Fruit fly (Drosophila melanogaster) whole organism, embryonic: ENCODE results near the gene CG15719.

Source experiments
- Abd-B ChIP-seq: fragments of 200-800 bp; sonication (Bioruptor generic); optimal IDR thresholded peaks from 2 replicates; lab custom pipeline; 2018; ENCODE audit warnings: missing biosample characterization, mild to moderate bottlenecking, missing genetic modification characterization, moderate library complexity
- B-H2 ChIP-seq: fragments of 200-800 bp; sonication (Bioruptor generic); optimal IDR thresholded peaks from 2 replicates; lab custom pipeline; 2018; ENCODE audit warnings: missing biosample characterization, mild to moderate bottlenecking, missing genetic modification characterization
- CG10147 ChIP-seq: fragments of 200-800 bp; sonication (Bioruptor generic); optimal IDR thresholded peaks from 2 replicates; lab custom pipeline; 2019; ENCODE audit warnings: missing biosample characterization, mild to moderate bottlenecking, missing genetic modification characterization, moderate library complexity
- CG10654 ChIP-seq: fragments of 200-800 bp; sonication (Bioruptor generic); optimal IDR thresholded peaks from 2 replicates; lab custom pipeline; 2016; ENCODE audit warnings: missing biosample characterization, missing genetic modification characterization
- CG10959 ChIP-seq: fragments of 200-800 bp; sonication (Bioruptor generic); IDR thresholded peaks from 2 replicates; pipeline ENCODE4 v1.3.6; 2022; ENCODE audit warnings: missing biosample characterization, missing genetic modification characterization
- CG15269 ChIP-seq: fragments of 200-800 bp; sonication (Bioruptor generic); optimal IDR thresholded peaks from 2 replicates; lab custom pipeline; 2018; ENCODE audit warnings: missing biosample characterization, mild to moderate bottlenecking, missing genetic modification characterization, moderate library complexity
- CG16813 ChIP-seq: fragments of 200-800 bp; sonication (Bioruptor generic); IDR thresholded peaks from 3 replicates; pipeline ENCODE4 v1.3.6; 2022; ENCODE audit warnings: missing biosample characterization, missing genetic modification characterization; ENCODE audit not compliant: partially characterized antibody
- CG17361 ChIP-seq: fragments of 200-800 bp; sonication (Bioruptor generic); IDR thresholded peaks from 3 replicates; pipeline ENCODE4 v1.3.6; 2022; ENCODE audit warnings: missing biosample characterization, missing genetic modification characterization
- CG18011 ChIP-seq: fragments of 200-800 bp; sonication (Bioruptor generic); optimal IDR thresholded peaks from 2 replicates; lab custom pipeline; 2017; ENCODE audit warnings: missing biosample characterization, missing genetic modification characterization, mild to moderate bottlenecking, moderate library complexity, missing genotype
- CG30431 ChIP-seq: fragments of 200-800 bp; sonication (Bioruptor generic); optimal IDR thresholded peaks from 2 replicates; lab custom pipeline; 2017; ENCODE audit warnings: missing biosample characterization, missing genetic modification characterization
- CG3065 ChIP-seq: fragments of 200-800 bp; sonication (Bioruptor generic); optimal IDR thresholded peaks from 2 replicates; lab custom pipeline; 2016; ENCODE audit warnings: missing biosample characterization, missing genetic modification characterization
- CG31365 ChIP-seq: fragments of 200-800 bp; sonication (Bioruptor generic); optimal IDR thresholded peaks from 2 replicates; lab custom pipeline; 2018; ENCODE audit warnings: missing biosample characterization, mild to moderate bottlenecking, missing genetic modification characterization
- CG4282 ChIP-seq: fragments of 200-800 bp; sonication (Bioruptor generic); optimal IDR thresholded peaks from 2 replicates; lab custom pipeline; 2016; ENCODE audit warnings: missing biosample characterization, missing genetic modification characterization
- CG43689 ChIP-seq: fragments of 200-800 bp; sonication (Bioruptor generic); IDR thresholded peaks from 2 replicates; pipeline ENCODE4 v1.3.6; 2022; ENCODE audit warnings: missing biosample characterization, missing genetic modification characterization
- CG6654 ChIP-seq: fragments of 200-800 bp; sonication (Bioruptor generic); optimal IDR thresholded peaks from 2 replicates; lab custom pipeline; 2017; ENCODE audit warnings: missing biosample characterization, mild to moderate bottlenecking, missing genetic modification characterization
- CG7839 ChIP-seq: fragments of 200-800 bp; sonication (Bioruptor generic); optimal IDR thresholded peaks from 3 replicates; lab custom pipeline; 2018; ENCODE audit warnings: missing biosample characterization, mild to moderate bottlenecking, missing genetic modification characterization, moderate library complexity
- CG7963 ChIP-seq: fragments of 200-800 bp; sonication (Bioruptor generic); IDR thresholded peaks from 3 replicates; pipeline ENCODE4 v1.3.6; 2022; ENCODE audit warnings: missing biosample characterization, missing genetic modification characterization; ENCODE audit not compliant: partially characterized antibody
- CG8290 ChIP-seq, 3 experiments: fragments of 200-800 bp; sonication (Bioruptor generic); optimal IDR thresholded peaks; 2 replicates each; lab custom pipeline; 2016 to 2019; ENCODE audit warnings: missing biosample characterization in 3 of 3, missing genetic modification characterization in 3 of 3, mild to moderate bottlenecking in 2 of 3, moderate library complexity in 1 of 3
- CG9609 ChIP-seq: fragments of 200-800 bp; sonication (Bioruptor generic); optimal IDR thresholded peaks from 3 replicates; lab custom pipeline; 2016; ENCODE audit warnings: missing biosample characterization, missing genetic modification characterization
- CG9797 ChIP-seq: fragments of 200-800 bp; sonication (Bioruptor generic); optimal IDR thresholded peaks from 3 replicates; lab custom pipeline; 2018; ENCODE audit warnings: missing biosample characterization, mild to moderate bottlenecking, missing genetic modification characterization
- Camta ChIP-seq: fragments of 200-800 bp; sonication (Bioruptor generic); optimal IDR thresholded peaks from 2 replicates; lab custom pipeline; 2016; ENCODE audit warnings: missing biosample characterization, missing genetic modification characterization
- ERR ChIP-seq: fragments of 200-800 bp; sonication (Bioruptor generic); optimal IDR thresholded peaks from 2 replicates; lab custom pipeline; 2016; ENCODE audit warnings: missing biosample characterization, missing genetic modification characterization
- Ets65A ChIP-seq: fragments of 200-800 bp; sonication (Bioruptor generic); peaks from one replicate; lab custom pipeline; 2016; ENCODE audit warnings: missing biosample characterization, missing genetic modification characterization
- Ets97D ChIP-seq: fragments of 200-800 bp; sonication (Bioruptor generic); optimal IDR thresholded peaks from 3 replicates; lab custom pipeline; 2016; ENCODE audit warnings: missing biosample characterization, missing genetic modification characterization
- GATAe ChIP-seq: fragments of 200-800 bp; sonication (Bioruptor generic); conservative IDR thresholded peaks from 2 replicates; pipeline ENCODE4 v1.3.6; 2022; ENCODE audit warnings: missing biosample characterization, missing genetic modification characterization
- HHEX ChIP-seq: fragments of 200-800 bp; sonication (Bioruptor generic); optimal IDR thresholded peaks from 3 replicates; lab custom pipeline; 2017; ENCODE audit warnings: missing biosample characterization, mild to moderate bottlenecking, missing genetic modification characterization, missing genetic modification reagents
- HLH4C ChIP-seq: fragments of 200-800 bp; sonication (Bioruptor generic); IDR thresholded peaks from 3 replicates; pipeline ENCODE4 v1.3.6; 2022; ENCODE audit warnings: missing biosample characterization, missing genetic modification characterization; ENCODE audit not compliant: partially characterized antibody
- HLH54F ChIP-seq: fragments of 200-800 bp; sonication (Bioruptor generic); optimal IDR thresholded peaks from 3 replicates; lab custom pipeline; 2016; ENCODE audit warnings: missing biosample characterization, missing genetic modification characterization
- Hr3 ChIP-seq: fragments of 200-800 bp; sonication (Bioruptor generic); optimal IDR thresholded peaks from 3 replicates; lab custom pipeline; 2016; ENCODE audit warnings: missing biosample characterization, missing genetic modification characterization
- Med ChIP-seq: fragments of 200-800 bp; sonication (Bioruptor generic); peaks from one replicate; lab custom pipeline; 2016; ENCODE audit warnings: missing biosample characterization, missing genetic modification characterization, mild to moderate bottlenecking, inconsistent platforms, moderate library complexity
- Myb ChIP-seq: fragments of 200-800 bp; sonication (Bioruptor generic); optimal IDR thresholded peaks from 2 replicates; lab custom pipeline; 2016; ENCODE audit warnings: missing biosample characterization, missing genetic modification characterization
- NFAT ChIP-seq: fragments of 200-800 bp; sonication (Bioruptor generic); IDR thresholded peaks from 2 replicates; pipeline ENCODE4 v1.3.6; 2022; ENCODE audit warnings: missing biosample characterization, missing genetic modification characterization
- Neu2 ChIP-seq: fragments of 200-800 bp; sonication (Bioruptor generic); optimal IDR thresholded peaks from 3 replicates; lab custom pipeline; 2016; ENCODE audit warnings: missing biosample characterization, missing genetic modification characterization, borderline replicate concordance
- Six4 ChIP-seq: fragments of 200-800 bp; sonication (Bioruptor generic); optimal IDR thresholded peaks from 2 replicates; lab custom pipeline; 2016; ENCODE audit warnings: missing biosample characterization, missing genetic modification characterization
- Tbp ChIP-seq: fragments of >200 bp; optimal IDR thresholded peaks from 2 replicates; lab custom pipeline; 2018; ENCODE audit warnings: missing biosample characterization, missing genetic modification characterization
- Usf ChIP-seq: fragments of 200-800 bp; sonication (Bioruptor generic); optimal IDR thresholded peaks from 2 replicates; lab custom pipeline; 2017; ENCODE audit warnings: missing genotype, missing biosample characterization, missing genetic modification characterization
- Vsx1 ChIP-seq: fragments of 200-800 bp; sonication (Bioruptor generic); optimal IDR thresholded peaks from 2 replicates; lab custom pipeline; 2017; ENCODE audit warnings: missing biosample characterization, mild to moderate bottlenecking, missing genetic modification characterization, missing genetic modification reagents
- ato ChIP-seq: fragments of 200-800 bp; sonication (Bioruptor generic); IDR thresholded peaks from 2 replicates; pipeline ENCODE4 v1.3.6; 2022; ENCODE audit warnings: missing biosample characterization, missing genetic modification characterization; ENCODE audit not compliant: partially characterized antibody
- bab2 ChIP-seq: fragments of 200-800 bp; sonication (Bioruptor generic); optimal IDR thresholded peaks from 2 replicates; lab custom pipeline; 2016; ENCODE audit warnings: missing biosample characterization, missing genetic modification characterization
- chn ChIP-seq: fragments of 200-800 bp; sonication (Bioruptor generic); optimal IDR thresholded peaks from 2 replicates; lab custom pipeline; 2016; ENCODE audit warnings: missing biosample characterization, missing genetic modification characterization
- disco-r ChIP-seq: fragments of 200-800 bp; sonication (Bioruptor generic); optimal IDR thresholded peaks from 2 replicates; lab custom pipeline; 2016; ENCODE audit warnings: missing biosample characterization, missing genetic modification characterization
- ftz-f1 ChIP-seq: fragments of 200-800 bp; sonication (Bioruptor generic); optimal IDR thresholded peaks from 2 replicates; lab custom pipeline; 2016; ENCODE audit warnings: missing biosample characterization, missing genetic modification characterization
- hb ChIP-seq: fragments of 200-800 bp; sonication (Bioruptor generic); IDR thresholded peaks from 3 replicates; pipeline ENCODE4 v1.3.6; 2022; ENCODE audit warnings: missing biosample characterization, missing genetic modification characterization; ENCODE audit not compliant: partially characterized antibody
- hth ChIP-seq: fragments of >200 bp; optimal IDR thresholded peaks from 2 replicates; lab custom pipeline; 2017; ENCODE audit warnings: inconsistent platforms
- ken ChIP-seq: fragments of 200-800 bp; sonication (Bioruptor generic); IDR thresholded peaks from 3 replicates; pipeline ENCODE4 v1.3.6; 2022; ENCODE audit warnings: missing biosample characterization, missing genetic modification characterization
- maf-S ChIP-seq: fragments of 200-800 bp; sonication (Bioruptor generic); optimal IDR thresholded peaks from 2 replicates; lab custom pipeline; 2016; ENCODE audit warnings: missing biosample characterization, missing genetic modification characterization
- psq ChIP-seq: fragments of 200-800 bp; sonication (Bioruptor generic); optimal IDR thresholded peaks from 2 replicates; lab custom pipeline; 2017; ENCODE audit warnings: missing biosample characterization, missing genetic modification characterization
- schlank ChIP-seq: fragments of 200-800 bp; sonication (Bioruptor generic); optimal IDR thresholded peaks from 2 replicates; lab custom pipeline; 2018; ENCODE audit warnings: missing biosample characterization, mild to moderate bottlenecking, missing genetic modification characterization
- sima ChIP-seq: fragments of 200-800 bp; sonication (Bioruptor generic); optimal IDR thresholded peaks from 2 replicates; lab custom pipeline; 2016; ENCODE audit warnings: missing biosample characterization, missing genetic modification characterization
- stwl ChIP-seq: fragments of 200-800 bp; sonication (Bioruptor generic); optimal IDR thresholded peaks from 3 replicates; lab custom pipeline; 2018; ENCODE audit warnings: missing biosample characterization, mild to moderate bottlenecking, missing genetic modification characterization, moderate library complexity
- toy ChIP-seq: fragments of 200-800 bp; sonication (Bioruptor generic); IDR thresholded peaks from 2 replicates; pipeline ENCODE4 v1.3.6; 2022; ENCODE audit warnings: missing biosample characterization, missing genetic modification characterization
- twi ChIP-seq: fragments of 200-800 bp; optimal IDR thresholded peaks from 2 replicates; lab custom pipeline; 2019; ENCODE audit warnings: missing biosample characterization, mild to moderate bottlenecking, missing genetic modification characterization, moderate library complexity

CG15719 gene

dm6 chrX:13023777-13024176 lies 19.1 kb upstream of the CG15719 start (continued):
- TF ChIP-seq Vsx1 (GFP tag; lab: Kevin White, UChicago) = no peak
- TF ChIP-seq psq (GFP tag; lab: Kevin White, UChicago) = no peak
- no peak for TF ChIP-seq maf-S (GFP tag; lab: Kevin White, UChicago)
- no peak for TF ChIP-seq Usf (GFP tag; lab: Kevin White, UChicago)
- no peak for TF ChIP-seq CG10654 (GFP tag; lab: Kevin White, UChicago)
- no peak for TF ChIP-seq B-H2 (GFP tag; lab: Kevin White, UChicago)
- TF ChIP-seq CG4282 (GFP tag; lab: Kevin White, UChicago) = no peak
- TF ChIP-seq CG7839 (tag; lab: Kevin White, UChicago) = peak; percentile 62
- TF ChIP-seq Abd-B (GFP tag; lab: Kevin White, UChicago) = peak; percentile 2
- no peak for TF ChIP-seq ERR (GFP tag; lab: Kevin White, UChicago)
- TF ChIP-seq Neu2 (GFP tag; lab: Kevin White, UChicago) = no peak
- no peak for TF ChIP-seq NFAT (GFP tag; lab: Robert Waterston, UW)
- no peak for TF ChIP-seq CG10147
- TF ChIP-seq Ets97D = no peak
- TF ChIP-seq hb = no peak
- no peak for TF ChIP-seq CG10959 (GFP tag; lab: Robert Waterston, UW)
- TF ChIP-seq CG3065 (GFP tag; lab: Kevin White, UChicago) = no peak
- peak; percentile 24 for TF ChIP-seq HHEX (GFP tag; lab: Kevin White, UChicago)
- TF ChIP-seq CG31365 (tag; lab: Kevin White, UChicago) = no peak
- TF ChIP-seq CG7963 (GFP tag; lab: Robert Waterston, UW) = no peak
- no peak for TF ChIP-seq bab2 (GFP tag; lab: Kevin White, UChicago)
- TF ChIP-seq Six4 (GFP tag; lab: Kevin White, UChicago) = no peak
- peak; percentile 6 for TF ChIP-seq HLH54F (GFP tag; lab: Kevin White, UChicago)
- no peak for TF ChIP-seq hth (lab: Kevin White, UChicago)
- no peak for TF ChIP-seq HLH4C (GFP tag; lab: Robert Waterston, UW)
- TF ChIP-seq sima (GFP tag; lab: Kevin White, UChicago) = no peak
- TF ChIP-seq CG18011 (GFP tag; lab: Kevin White, UChicago) = no peak
- TF ChIP-seq Hr3 = no peak
- no peak for TF ChIP-seq ken (GFP tag; lab: Robert Waterston, UW)
- TF ChIP-seq CG9797 = no peak
- no peak for TF ChIP-seq Med (GFP tag; lab: Kevin White, UChicago)
- no peak for TF ChIP-seq ftz-f1 (GFP tag; lab: Kevin White, UChicago)
- no peak for TF ChIP-seq Tbp (GFP tag; lab: Kevin White, UChicago)
- no peak for TF ChIP-seq CG16813 (GFP tag; lab: Robert Waterston, UW)
- no peak for TF ChIP-seq CG43689 (GFP tag; lab: Robert Waterston, UW)
- no peak for TF ChIP-seq chn
- no peak for TF ChIP-seq disco-r (GFP tag; lab: Kevin White, UChicago)
- no peak for TF ChIP-seq Camta (GFP tag; lab: Kevin White, UChicago)
- no peak for TF ChIP-seq schlank (tag; lab: Kevin White, UChicago)
- TF ChIP-seq Myb (GFP tag; lab: Kevin White, UChicago) = no peak
- no peak for TF ChIP-seq Ets65A
- no peak for TF ChIP-seq ato (GFP tag; lab: Robert Waterston, UW)
- peak; percentile 27 for TF ChIP-seq CG15269
- TF ChIP-seq GATAe (GFP tag; lab: Robert Waterston, UW) = no peak
- no peak for TF ChIP-seq CG17361 (GFP tag; lab: Robert Waterston, UW)
- TF ChIP-seq CG30431 (GFP tag; lab: Kevin White, UChicago) = no peak
- no peak for TF ChIP-seq twi (tag; lab: Kevin White, UChicago)
- no peak for TF ChIP-seq toy (GFP tag; lab: Robert Waterston, UW)
- TF ChIP-seq stwl (tag; lab: Kevin White, UChicago) = no peak
- TF ChIP-seq CG6654 (GFP tag; lab: Kevin White, UChicago) = no peak
- peak; percentile 9 for TF ChIP-seq CG9609
- TF ChIP-seq CG8290 (GFP tag; optimal IDR thresholded peaks at IDR 0.05; lab: Kevin White, UChicago) = no peak
- TF ChIP-seq CG8290 (tag; optimal IDR thresholded peaks at IDR 0.05; lab: Kevin White, UChicago) = peak in 1 of 2 experiments; percentile 54
